Fruit fly (Drosophila melanogaster) S2 (cell line): ENCODE results near the gene CG42399.

ENCODE experiments used
- CG8478 ChIP-seq: fragments of >200 bp; optimal IDR thresholded peaks from 2 replicates; lab custom pipeline; 2018
- CTCF ChIP-seq, 2 experiments: fragments of >200 bp; optimal IDR thresholded peaks; 2 replicates each; lab custom pipeline; 2018

DNA sequence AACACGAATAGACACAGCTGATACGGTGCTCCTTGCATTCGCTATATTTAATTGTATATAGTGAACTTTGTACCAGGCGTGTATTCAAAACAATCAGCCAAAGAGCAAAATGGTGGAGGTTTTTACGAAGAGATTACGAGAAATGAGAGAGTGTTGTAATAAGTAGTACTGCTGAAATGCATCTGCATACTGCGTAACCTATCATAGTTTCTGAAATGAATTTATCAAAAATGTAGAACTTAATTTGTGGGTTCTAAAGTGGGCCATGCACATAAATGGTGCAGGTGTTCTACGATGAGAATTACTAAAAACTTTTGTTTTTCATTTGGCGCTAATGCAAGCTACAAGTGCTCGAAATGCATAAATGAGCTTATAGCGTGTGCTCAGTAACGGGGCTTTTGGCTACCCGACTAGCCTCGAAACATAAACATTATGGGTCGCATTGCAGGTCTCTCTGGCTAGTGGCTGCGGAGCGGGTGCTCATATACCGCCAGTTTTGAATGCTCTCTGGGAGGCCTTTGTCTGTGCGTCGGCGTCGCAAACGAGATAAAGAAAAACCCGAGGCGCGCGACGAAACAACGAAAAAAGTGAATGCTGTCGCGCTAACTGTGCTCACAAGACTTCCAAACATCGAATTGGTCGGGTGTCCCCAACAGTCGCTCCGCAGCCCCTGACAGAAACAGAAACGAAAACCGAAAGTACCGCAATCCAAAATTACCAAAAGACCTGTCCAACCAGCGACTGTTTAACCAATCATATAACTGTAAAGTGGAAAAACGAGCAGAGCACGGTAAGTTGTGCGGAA is 21.4 kb downstream of the CG42399 start, which contains the start of gene Gs1:
- no peak for TF ChIP-seq CTCF (optimal IDR thresholded peaks at IDR 0.05; lab: Kevin White, UChicago)
- TF ChIP-seq CG8478 (lab: Kevin White, UChicago): no peak
